Fruit fly (Drosophila melanogaster) S2 (cell line): ENCODE data around the gene OtopLa.

ENCODE experiments used
- CG8478 ChIP-seq: fragments of >200 bp; optimal IDR thresholded peaks from 2 replicates; lab custom pipeline; 2018
- CTCF ChIP-seq, 2 experiments: fragments of >200 bp; optimal IDR thresholded peaks; 2 replicates each; lab custom pipeline; 2018

- TF ChIP-seq CTCF (optimal IDR thresholded peaks at IDR 0.05; lab: Kevin White, UChicago) (no peak), CG8478 (lab: Kevin White, UChicago) (no peak)
Measured at dm6 chrX:5677400-5678177, 29.3 kb upstream of the OtopLa start.
